Worm (Caenorhabditis elegans) whole organism, L3 larva: Measurements from ENCODE around the gene Y43F8C.9.

Experiments used
- ZK546.5 ChIP-seq: sonication (generic microtip); optimal IDR thresholded peaks from 2 replicates; lab custom pipeline; 2017; ENCODE audit warnings: missing biosample characterization, missing genetic modification characterization
- nhr-11 ChIP-seq: fragments of 150-350 bp; optimal IDR thresholded peaks from 2 replicates; lab custom pipeline; 2014; ENCODE audit warnings: missing biosample characterization, missing genetic modification characterization

DNA sequence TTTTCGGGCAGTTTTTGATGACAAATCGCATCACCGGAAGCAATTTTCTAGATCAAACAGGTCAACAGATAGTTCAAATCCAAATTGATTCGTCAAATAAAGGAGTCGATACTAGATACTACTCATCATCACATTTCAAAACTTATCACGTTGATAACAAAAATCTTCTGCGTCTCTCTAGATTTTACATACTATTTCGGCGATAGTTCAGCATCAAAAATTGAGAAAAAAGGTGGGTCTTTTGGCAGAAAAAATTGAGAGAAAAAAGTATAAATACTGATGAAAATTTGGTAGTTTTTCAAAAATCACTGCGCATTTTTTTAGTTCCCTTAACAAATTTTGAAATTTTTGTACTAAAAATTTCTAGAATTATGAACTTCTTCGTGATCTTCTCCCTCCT lies 32.7 kb upstream of the Y43F8C.9 start, which contains the start of gene nlp-26:
- TF ChIP-seq nhr-11 (no peak), ZK546.5 (tag; lab: Kevin White, UChicago) (no peak)
